Fruit fly (Drosophila melanogaster) whole organism, embryonic: ENCODE data around the gene retinin.

ENCODE experiments used
- B-H2 ChIP-seq: fragments of 200-800 bp; sonication (Bioruptor generic); optimal IDR thresholded peaks from 2 replicates; lab custom pipeline; 2018; ENCODE audit warnings: missing biosample characterization, mild to moderate bottlenecking, missing genetic modification characterization
- Bteb2 ChIP-seq: fragments of 200-800 bp; sonication (Bioruptor generic); optimal IDR thresholded peaks from 2 replicates; lab custom pipeline; 2016; ENCODE audit warnings: missing biosample characterization, missing genetic modification characterization
- CG10321 ChIP-seq: fragments of 200-800 bp; sonication (Bioruptor generic); IDR thresholded peaks from 2 replicates; pipeline ENCODE4 v1.3.6; 2022; ENCODE audit warnings: missing biosample characterization, missing genetic modification characterization
- CG11247 ChIP-seq: fragments of 200-800 bp; sonication (Bioruptor generic); IDR thresholded peaks from 2 replicates; pipeline ENCODE4 v1.3.6; 2022; ENCODE audit warnings: missing biosample characterization, missing genetic modification characterization
- CG11696 ChIP-seq: fragments of 200-800 bp; sonication (Bioruptor generic); IDR thresholded peaks from 2 replicates; pipeline ENCODE4 v1.3.6; 2022; ENCODE audit warnings: missing biosample characterization, missing genetic modification characterization
- CG12744 ChIP-seq: fragments of 200-800 bp; sonication (Bioruptor generic); optimal IDR thresholded peaks from 2 replicates; lab custom pipeline; 2016; ENCODE audit warnings: missing biosample characterization, missing genetic modification characterization
- CG14050 ChIP-seq: fragments of 200-800 bp; sonication (Bioruptor generic); IDR thresholded peaks from 3 replicates; pipeline ENCODE4 v1.3.6; 2022; ENCODE audit warnings: missing biosample characterization, missing genetic modification characterization
- CG15601 ChIP-seq: fragments of 200-800 bp; sonication (Bioruptor generic); optimal IDR thresholded peaks from 3 replicates; lab custom pipeline; 2019; ENCODE audit warnings: missing biosample characterization, mild to moderate bottlenecking, missing genetic modification characterization, moderate library complexity
- CG2116 ChIP-seq: fragments of 200-800 bp; sonication (Bioruptor generic); optimal IDR thresholded peaks from 3 replicates; lab custom pipeline; 2018; ENCODE audit warnings: missing biosample characterization, mild to moderate bottlenecking, missing genetic modification characterization
- CG2678 ChIP-seq: fragments of 200-800 bp; sonication (Bioruptor generic); optimal IDR thresholded peaks from 3 replicates; lab custom pipeline; 2019; ENCODE audit warnings: missing biosample characterization, mild to moderate bottlenecking, missing genetic modification characterization, moderate library complexity
- CG30403 ChIP-seq: fragments of 200-800 bp; sonication (Bioruptor generic); optimal IDR thresholded peaks from 3 replicates; lab custom pipeline; 2016; ENCODE audit warnings: missing biosample characterization, missing genetic modification characterization
- CG32767 ChIP-seq: fragments of 200-800 bp; sonication (Bioruptor generic); IDR thresholded peaks from 2 replicates; pipeline ENCODE4 v1.3.6; 2022; ENCODE audit warnings: missing biosample characterization, missing genetic modification characterization
- CG3281 ChIP-seq: fragments of 200-800 bp; sonication (Bioruptor generic); optimal IDR thresholded peaks from 3 replicates; lab custom pipeline; 2017; ENCODE audit warnings: missing biosample characterization, mild to moderate bottlenecking, missing genetic modification characterization
- CG33213 ChIP-seq: fragments of 200-800 bp; sonication (Bioruptor generic); optimal IDR thresholded peaks from 3 replicates; lab custom pipeline; 2016; ENCODE audit warnings: missing biosample characterization, missing genetic modification characterization
- CG34376 ChIP-seq: fragments of 200-800 bp; sonication (Bioruptor generic); optimal IDR thresholded peaks from 2 replicates; lab custom pipeline; 2018; ENCODE audit warnings: missing biosample characterization, mild to moderate bottlenecking, missing genetic modification characterization
- CG6254 ChIP-seq: fragments of 200-800 bp; sonication (Bioruptor generic); optimal IDR thresholded peaks from 3 replicates; lab custom pipeline; 2017; ENCODE audit warnings: mild to moderate bottlenecking, missing biosample characterization, missing genetic modification reagents, missing genetic modification characterization
- CTCF ChIP-seq: fragments of 200-800 bp; sonication (Bioruptor generic); optimal IDR thresholded peaks from 2 replicates; lab custom pipeline; 2017; ENCODE audit warnings: missing biosample characterization, mild to moderate bottlenecking, missing genetic modification characterization, moderate library complexity
- Dad ChIP-seq: fragments of 200-800 bp; sonication (Bioruptor generic); optimal IDR thresholded peaks from 3 replicates; lab custom pipeline; 2016; ENCODE audit warnings: missing biosample characterization, missing genetic modification characterization
- Dip3 ChIP-seq: fragments of 200-800 bp; sonication (Bioruptor generic); optimal IDR thresholded peaks from 3 replicates; lab custom pipeline; 2016; ENCODE audit warnings: missing biosample characterization, missing genetic modification characterization
- Dref ChIP-seq: fragments of 200-800 bp; sonication (Bioruptor generic); IDR thresholded peaks from 2 replicates; pipeline ENCODE4 v1.3.6; 2022; ENCODE audit warnings: missing biosample characterization, missing genetic modification characterization
- H15 ChIP-seq: fragments of 200-800 bp; sonication (Bioruptor generic); IDR thresholded peaks from 3 replicates; pipeline ENCODE4 v1.3.6; 2022; ENCODE audit warnings: missing biosample characterization, missing genetic modification characterization
- HLH4C ChIP-seq: fragments of 200-800 bp; sonication (Bioruptor generic); IDR thresholded peaks from 3 replicates; pipeline ENCODE4 v1.3.6; 2022; ENCODE audit warnings: missing biosample characterization, missing genetic modification characterization; ENCODE audit not compliant: partially characterized antibody
- Hmr ChIP-seq: fragments of 200-800 bp; sonication (Bioruptor generic); optimal IDR thresholded peaks from 3 replicates; lab custom pipeline; 2017; ENCODE audit warnings: mild to moderate bottlenecking, missing biosample characterization, missing genetic modification reagents, missing genetic modification characterization
- MBD-R2 ChIP-seq: fragments of 200-800 bp; sonication (Bioruptor generic); IDR thresholded peaks from 2 replicates; pipeline ENCODE4 v1.3.6; 2022; ENCODE audit warnings: missing biosample characterization, missing genetic modification characterization
- Nf-YA ChIP-seq: fragments of 200-800 bp; sonication (Bioruptor generic); IDR thresholded peaks from 2 replicates; pipeline ENCODE4 v1.3.6; 2022; ENCODE audit warnings: missing biosample characterization, missing genetic modification characterization
- Sry-δ ChIP-seq: fragments of 200-800 bp; sonication (Bioruptor generic); optimal IDR thresholded peaks from 2 replicates; lab custom pipeline; 2016; ENCODE audit warnings: missing biosample characterization, missing genetic modification characterization
- Taf1 ChIP-seq: fragments of 200-800 bp; sonication (Bioruptor generic); IDR thresholded peaks from 2 replicates; pipeline ENCODE4 v1.3.6; 2022; ENCODE audit warnings: missing biosample characterization, missing genetic modification characterization
- bab2 ChIP-seq: fragments of 200-800 bp; sonication (Bioruptor generic); optimal IDR thresholded peaks from 2 replicates; lab custom pipeline; 2016; ENCODE audit warnings: missing biosample characterization, missing genetic modification characterization
- cad ChIP-seq: fragments of >200 bp; optimal IDR thresholded peaks from 2 replicates; lab custom pipeline; 2017; ENCODE audit warnings: missing biosample characterization, missing genetic modification characterization
- caup ChIP-seq: fragments of 200-800 bp; sonication (Bioruptor generic); optimal IDR thresholded peaks from 3 replicates; lab custom pipeline; 2017; ENCODE audit warnings: missing biosample characterization, mild to moderate bottlenecking, missing genetic modification characterization, moderate library complexity; ENCODE audit not compliant: severe bottlenecking
- chinmo ChIP-seq: fragments of 200-800 bp; sonication (Bioruptor generic); IDR thresholded peaks from 4 replicates; pipeline ENCODE4 v1.3.6; 2022; ENCODE audit warnings: missing biosample characterization, missing genetic modification characterization; ENCODE audit not compliant: partially characterized antibody
- crol ChIP-seq: fragments of 200-800 bp; sonication (Bioruptor generic); IDR thresholded peaks from 2 replicates; pipeline ENCODE4 v1.3.6; 2022; ENCODE audit warnings: missing biosample characterization, missing genetic modification characterization
- da ChIP-seq: fragments of 200-800 bp; sonication (Bioruptor generic); optimal IDR thresholded peaks from 2 replicates; lab custom pipeline; 2016; ENCODE audit warnings: missing biosample characterization, missing genetic modification characterization
- danr ChIP-seq: fragments of 200-800 bp; sonication (Bioruptor generic); IDR thresholded peaks from 2 replicates; pipeline ENCODE4 v1.3.6; 2022; ENCODE audit warnings: missing biosample characterization, missing genetic modification characterization
- fd96Cb ChIP-seq: fragments of 200-800 bp; sonication (Bioruptor generic); optimal IDR thresholded peaks from 2 replicates; lab custom pipeline; 2018; ENCODE audit warnings: missing biosample characterization, mild to moderate bottlenecking, missing genetic modification characterization, moderate library complexity
- gt ChIP-seq: fragments of 200-800 bp; sonication (Bioruptor generic); IDR thresholded peaks from 2 replicates; pipeline ENCODE4 v1.3.6; 2022; ENCODE audit warnings: missing biosample characterization, missing genetic modification characterization
- nom ChIP-seq: fragments of 200-800 bp; sonication (Bioruptor generic); optimal IDR thresholded peaks from 2 replicates; lab custom pipeline; 2017; ENCODE audit warnings: missing biosample characterization, missing genetic modification characterization, mild to moderate bottlenecking, moderate library complexity, missing genetic modification reagents
- oc ChIP-seq: fragments of 200-800 bp; sonication (Bioruptor generic); optimal IDR thresholded peaks from 2 replicates; lab custom pipeline; 2018; ENCODE audit warnings: missing biosample characterization, mild to moderate bottlenecking, missing genetic modification characterization, moderate library complexity
- phol ChIP-seq: fragments of 200-800 bp; sonication (Bioruptor generic); optimal IDR thresholded peaks from 3 replicates; lab custom pipeline; 2018; ENCODE audit warnings: missing biosample characterization, mild to moderate bottlenecking, missing genetic modification characterization, moderate library complexity
- ranshi ChIP-seq: fragments of 200-800 bp; sonication (Bioruptor generic); IDR thresholded peaks from 2 replicates; pipeline ENCODE4 v1.3.6; 2022; ENCODE audit warnings: missing biosample characterization, missing genetic modification characterization
- shn ChIP-seq: fragments of 200-800 bp; sonication (Bioruptor generic); optimal IDR thresholded peaks from 3 replicates; lab custom pipeline; 2016; ENCODE audit warnings: missing biosample characterization, missing genetic modification characterization
- slou ChIP-seq: fragments of 200-800 bp; sonication (Bioruptor generic); optimal IDR thresholded peaks from 3 replicates; lab custom pipeline; 2016; ENCODE audit warnings: missing biosample characterization, missing genetic modification characterization
- sna ChIP-seq: fragments of 200-800 bp; sonication (Bioruptor generic); IDR thresholded peaks from 2 replicates; pipeline ENCODE4 v1.3.6; 2022; ENCODE audit warnings: missing biosample characterization, missing genetic modification characterization; ENCODE audit not compliant: partially characterized antibody
- sob ChIP-seq: fragments of 200-800 bp; sonication (Bioruptor generic); IDR thresholded peaks from 2 replicates; pipeline ENCODE4 v1.3.6; 2022; ENCODE audit warnings: missing biosample characterization, missing genetic modification characterization
- ssp ChIP-seq: fragments of 200-800 bp; sonication (Bioruptor generic); IDR thresholded peaks from 2 replicates; pipeline ENCODE4 v1.3.6; 2022; ENCODE audit warnings: missing biosample characterization, missing genetic modification characterization
- sug ChIP-seq: fragments of 200-800 bp; optimal IDR thresholded peaks from 2 replicates; lab custom pipeline; 2019; ENCODE audit warnings: missing biosample characterization, mild to moderate bottlenecking, missing genetic modification characterization, moderate library complexity
- twi ChIP-seq: fragments of 200-800 bp; optimal IDR thresholded peaks from 2 replicates; lab custom pipeline; 2019; ENCODE audit warnings: missing biosample characterization, mild to moderate bottlenecking, missing genetic modification characterization, moderate library complexity
- unpg ChIP-seq: fragments of 200-800 bp; sonication (Bioruptor generic); optimal IDR thresholded peaks from 3 replicates; lab custom pipeline; 2018; ENCODE audit warnings: missing biosample characterization, mild to moderate bottlenecking, missing genetic modification characterization, moderate library complexity
- zfh2 ChIP-seq: fragments of 200-800 bp; sonication (Bioruptor generic); optimal IDR thresholded peaks from 2 replicates; lab custom pipeline; 2016; ENCODE audit warnings: missing biosample characterization, missing genetic modification characterization

The retinin gene

DNA sequence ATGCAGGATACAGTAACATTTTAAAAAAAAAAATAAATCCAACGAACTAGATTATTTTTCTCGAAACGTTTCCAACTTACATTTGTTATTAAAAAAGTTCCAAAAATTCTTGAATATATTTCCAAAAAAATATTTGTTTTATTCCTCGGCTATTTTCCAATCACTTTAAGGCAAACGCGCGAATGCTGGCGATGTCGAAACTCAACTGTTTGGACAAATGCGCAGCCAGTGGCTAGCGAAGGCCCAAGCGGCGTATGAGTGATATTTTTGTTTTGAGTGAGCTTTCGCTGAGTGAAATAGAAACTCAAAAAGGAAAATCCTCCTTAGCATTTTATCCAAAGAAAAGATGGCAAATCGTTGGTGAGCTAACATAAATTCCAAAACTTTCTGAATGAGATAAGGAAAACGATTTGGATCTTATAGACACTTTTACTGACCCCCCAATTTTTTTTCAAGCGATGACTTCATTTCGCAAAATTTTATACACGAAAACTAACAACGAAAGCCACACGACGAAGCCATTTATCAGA, 27.6 kb downstream of the retinin start, which contains the start of gene ringer (continued):
- TF ChIP-seq bab2 (GFP tag; lab: Kevin White, UChicago) (no peak), twi (tag; lab: Kevin White, UChicago) (no peak), MBD-R2 (GFP tag; lab: Robert Waterston, UW) (no peak), Hmr (GFP tag; lab: Kevin White, UChicago) (peak; percentile 48), Dad (GFP tag; lab: Kevin White, UChicago) (no peak), HLH4C (GFP tag; lab: Robert Waterston, UW) (no peak), CG12744 (GFP tag; lab: Kevin White, UChicago) (no peak), sna (GFP tag; lab: Robert Waterston, UW) (no peak), shn (GFP tag; lab: Kevin White, UChicago) (no peak), CG30403 (GFP tag; lab: Kevin White, UChicago) (no peak), caup (peak; percentile 1), sob (GFP tag; lab: Robert Waterston, UW) (0 out of 2 replicates have a peak, but pooled peaks have one; percentile 21), fd96Cb (no peak), sug (tag; lab: Kevin White, UChicago) (peak; percentile 25), CTCF (GFP tag; lab: Kevin White, UChicago) (no peak), CG14050 (GFP tag; lab: Robert Waterston, UW) (no peak), CG2116 (no peak), CG15601 (tag; lab: Kevin White, UChicago) (no peak), B-H2 (no peak), Bteb2 (no peak), CG3281 (peak; percentile 27), ranshi (GFP tag; lab: Robert Waterston, UW) (no peak), CG11247 (no peak), CG33213 (GFP tag; lab: Kevin White, UChicago) (no peak), CG11696 (GFP tag; lab: Robert Waterston, UW) (no peak), Dref (no peak), H15 (GFP tag; lab: Robert Waterston, UW) (no peak), CG32767 (GFP tag; lab: Robert Waterston, UW) (no peak), Taf1 (GFP tag; lab: Robert Waterston, UW) (no peak), crol (GFP tag; lab: Robert Waterston, UW) (no peak), cad (GFP tag; lab: Kevin White, UChicago) (no peak), danr (GFP tag; lab: Robert Waterston, UW) (no peak), oc (tag; lab: Kevin White, UChicago) (no peak), CG34376 (GFP tag; lab: Kevin White, UChicago) (peak; percentile 35), ssp (GFP tag; lab: Robert Waterston, UW) (no peak), phol (tag; lab: Kevin White, UChicago) (no peak), CG6254 (GFP tag; lab: Kevin White, UChicago) (no peak), Sry-δ (GFP tag; lab: Kevin White, UChicago) (no peak), unpg (GFP tag; lab: Kevin White, UChicago) (no peak), Dip3 (GFP tag; lab: Kevin White, UChicago) (no peak), nom (GFP tag; lab: Kevin White, UChicago) (no peak), gt (GFP tag; lab: Robert Waterston, UW) (no peak), CG2678 (tag; lab: Kevin White, UChicago) (peak; percentile 16), chinmo (GFP tag; lab: Robert Waterston, UW) (no peak), Nf-YA (no peak), slou (GFP tag; lab: Kevin White, UChicago) (no peak), zfh2 (GFP tag; lab: Kevin White, UChicago) (no peak), da (GFP tag; lab: Kevin White, UChicago) (no peak), CG10321 (GFP tag; lab: Robert Waterston, UW) (no peak)
